Fruit fly (Drosophila melanogaster): Measurements from ENCODE around the gene CG18170.

DNA sequence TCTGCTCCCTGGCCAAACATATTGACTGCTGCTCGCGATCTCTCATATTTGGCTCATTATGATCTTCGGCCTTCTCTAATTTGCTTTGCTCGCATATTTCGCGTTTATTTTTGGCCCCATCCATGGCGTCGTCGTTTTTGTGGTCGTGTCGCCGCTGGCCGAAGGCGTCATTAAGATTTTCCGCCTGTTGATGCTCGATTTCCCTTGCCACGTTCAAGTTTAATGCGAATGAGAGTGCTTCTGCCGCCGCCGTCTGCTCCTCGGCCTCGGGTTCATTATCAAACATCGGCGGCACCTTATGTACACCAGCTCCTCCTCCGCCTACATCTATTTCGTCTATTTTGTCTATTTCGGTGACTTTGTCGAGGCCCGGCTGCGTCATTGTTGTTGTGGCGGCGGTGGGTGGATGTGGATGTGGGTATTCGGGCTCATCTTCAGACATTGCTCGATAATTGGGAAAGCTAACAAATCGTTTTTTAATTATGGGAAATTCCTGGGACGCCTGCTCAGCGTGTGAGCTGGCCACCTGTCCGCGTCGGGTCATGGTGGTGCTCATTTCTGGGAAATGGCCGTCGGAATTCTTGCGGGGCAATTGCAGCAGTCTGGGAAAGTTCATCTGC lies 11.8 kb downstream of the CG18170 start:
- TF ChIP-seq CTCF (optimal IDR thresholded peaks at IDR 0.05) (no peak), CG8478 (optimal IDR thresholded peaks at IDR 0.05) (no peak)
